Worm (Caenorhabditis elegans): ENCODE results near the gene ZK1055.7.
"Not testable (repeated sequence)": the region's sequence is repeated elsewhere in the genome, so short reads cannot be mapped to it uniquely, and the experiment has no call there.

ZK1055.7 gene

ce11 chrV:6602556-6603062, 2.6 kb downstream of the ZK1055.7 start, which contains the start of gene ZK1055.6:
TSS of gene ZK1055.6 (minus strand) at chrV:6602606.
- TF ChIP-seq nhr-2 (tag; optimal IDR thresholded peaks at IDR 0.05): no peak
- TF ChIP-seq elt-3 (tag; optimal IDR thresholded peaks at IDR 0.05): no peak
- no peak for TF ChIP-seq ceh-39 (tag; optimal IDR thresholded peaks at IDR 0.05)
- TF ChIP-seq sem-2 (GFP tag; optimal IDR thresholded peaks at IDR 0.05): no peak
- TF ChIP-seq unc-39 (tag; optimal IDR thresholded peaks at IDR 0.05): no peak
- no peak for TF ChIP-seq ztf-11 (tag; optimal IDR thresholded peaks at IDR 0.05)
- no peak for TF ChIP-seq nhr-12 (tag; optimal IDR thresholded peaks at IDR 0.05)
- TF ChIP-seq cnd-1 (tag; optimal IDR thresholded peaks at IDR 0.05): no peak
- no peak for TF ChIP-seq hlh-1 (tag; optimal IDR thresholded peaks at IDR 0.05)
- no peak for TF ChIP-seq elt-1 (tag; optimal IDR thresholded peaks at IDR 0.05; ENCODE audit: borderline replicate concordance, insufficient read depth)
- TF ChIP-seq pha-4 (tag; optimal IDR thresholded peaks at IDR 0.05): no peak
- TF ChIP-seq ham-2 (GFP tag; optimal IDR thresholded peaks at IDR 0.05): no peak
- no peak for TF ChIP-seq snpc-4 (tag; optimal IDR thresholded peaks at IDR 0.05)
- TF ChIP-seq bed-3 (GFP tag; optimal IDR thresholded peaks at IDR 0.05): no peak
- no peak for TF ChIP-seq nhr-237 (tag; optimal IDR thresholded peaks at IDR 0.05)
- TF ChIP-seq nhr-28 (tag; optimal IDR thresholded peaks at IDR 0.05): no peak

DNA sequence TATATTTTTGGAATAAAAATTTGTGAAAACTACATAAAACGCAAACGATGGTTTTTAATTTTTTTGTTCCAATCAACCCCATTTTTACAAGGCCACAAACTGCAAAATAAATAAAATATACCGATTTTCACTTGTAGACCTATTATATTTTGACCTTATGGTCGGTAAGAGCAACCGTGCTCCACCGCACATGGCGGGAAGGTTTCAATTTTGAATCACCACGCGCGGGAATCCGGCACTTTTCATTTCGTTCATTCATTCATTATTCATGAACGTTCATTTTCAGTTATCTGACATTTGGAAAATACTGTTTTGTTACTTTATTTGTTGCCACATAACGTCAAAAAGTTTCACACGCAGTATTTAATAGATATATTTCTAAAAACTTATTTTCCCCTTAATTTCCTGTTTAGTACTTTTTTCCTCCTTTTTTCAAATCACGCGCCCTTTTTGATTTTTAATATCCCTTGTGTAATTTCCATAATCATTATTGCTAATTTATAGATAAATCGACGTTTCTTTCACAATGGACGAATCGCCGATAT, 11.4 kb downstream of the ZK1055.7 start, which contains the start of gene hcp-1:
Gene hcp-1, plus strand, starts transcription at position 495 of the 545 bp plus-strand sequence.
- TF ChIP-seq unc-120 (tag; optimal IDR thresholded peaks at IDR 0.05; ENCODE audit: poor library complexity, severe bottlenecking) (no peak), nhr-2 (tag; optimal IDR thresholded peaks at IDR 0.05) (no peak), mep-1 (tag; optimal IDR thresholded peaks at IDR 0.05) (peak; percentile 39), bed-3 (GFP tag; optimal IDR thresholded peaks at IDR 0.05) (no peak), lin-32 (GFP tag; optimal IDR thresholded peaks at IDR 0.05) (no peak), hlh-1 (tag; optimal IDR thresholded peaks at IDR 0.05) (peak; percentile 32), elt-3 (tag; optimal IDR thresholded peaks at IDR 0.05) (no peak), blmp-1 (tag; optimal IDR thresholded peaks at IDR 0.05) (no peak), ceh-43 (GFP tag; optimal IDR thresholded peaks at IDR 0.05) (no peak), tbx-8 (GFP tag; optimal IDR thresholded peaks at IDR 0.05) (no peak), unc-62 (GFP tag; optimal IDR thresholded peaks at IDR 0.05) (no peak), ceh-83 (GFP tag; optimal IDR thresholded peaks at IDR 0.05) (no peak), unc-39 (tag; optimal IDR thresholded peaks at IDR 0.05) (no peak), flh-1 (GFP tag; optimal IDR thresholded peaks at IDR 0.05) (no peak), lin-13 (tag; optimal IDR thresholded peaks at IDR 0.05) (peak; percentile 2)

DNA sequence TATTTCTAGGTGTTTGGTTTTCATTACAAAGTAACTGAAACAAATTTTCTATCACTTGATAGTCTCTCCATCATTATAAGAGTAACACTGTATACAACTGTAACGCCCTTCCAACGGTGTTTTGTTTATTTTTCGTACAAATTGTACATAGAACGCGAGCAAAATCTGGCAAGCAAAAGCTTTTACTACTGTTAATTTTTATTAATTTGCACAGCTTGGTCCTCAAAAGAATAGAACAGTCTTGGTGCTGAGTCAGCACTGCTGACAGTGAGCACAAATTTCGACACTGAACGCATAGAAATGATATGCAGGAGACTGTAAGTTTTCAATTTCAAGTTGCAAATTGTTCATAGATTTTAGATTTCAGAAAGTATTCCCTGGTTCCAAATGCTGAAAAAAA, 14.9 kb downstream of the ZK1055.7 start, which contains the start of gene ZK1055.2:
Gene ZK1055.2, plus strand, starts transcription at position 301 of the 400 bp plus-strand sequence.
- no peak for TF ChIP-seq elt-1 (tag; optimal IDR thresholded peaks at IDR 0.05; ENCODE audit: borderline replicate concordance, insufficient read depth)
- TF ChIP-seq lin-13 (tag; optimal IDR thresholded peaks at IDR 0.05): no peak
- TF ChIP-seq bed-3 (GFP tag; optimal IDR thresholded peaks at IDR 0.05): no peak

DNA sequence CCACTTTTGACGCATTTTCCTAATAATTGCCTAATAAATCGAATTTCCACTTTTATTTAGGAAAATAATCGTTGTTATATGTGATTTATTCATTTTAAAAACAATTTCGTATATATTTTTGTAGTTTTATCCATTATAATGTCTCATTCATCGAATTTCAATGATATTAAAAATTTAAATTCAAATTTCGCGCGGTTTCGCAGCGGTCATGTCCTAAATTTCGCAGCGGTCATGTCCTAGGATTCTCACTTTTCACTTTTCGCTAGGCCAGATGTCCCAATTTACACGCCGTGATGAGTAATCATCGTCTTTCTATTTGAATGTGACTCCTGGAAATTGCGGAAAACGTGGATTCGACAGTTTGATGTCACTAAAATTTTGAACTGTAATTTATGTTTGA, 23.4 kb downstream of the ZK1055.7 start, which contains the start of gene ZK1055.4:
Gene ZK1055.4, plus strand, starts transcription at position 301 of the 400 bp plus-strand sequence.
- not testable (repeated sequence) for TF ChIP-seq ham-2 (GFP tag; optimal IDR thresholded peaks at IDR 0.05); M03D4.4 (tag; optimal IDR thresholded peaks at IDR 0.05); unc-39 (tag; optimal IDR thresholded peaks at IDR 0.05)

DNA sequence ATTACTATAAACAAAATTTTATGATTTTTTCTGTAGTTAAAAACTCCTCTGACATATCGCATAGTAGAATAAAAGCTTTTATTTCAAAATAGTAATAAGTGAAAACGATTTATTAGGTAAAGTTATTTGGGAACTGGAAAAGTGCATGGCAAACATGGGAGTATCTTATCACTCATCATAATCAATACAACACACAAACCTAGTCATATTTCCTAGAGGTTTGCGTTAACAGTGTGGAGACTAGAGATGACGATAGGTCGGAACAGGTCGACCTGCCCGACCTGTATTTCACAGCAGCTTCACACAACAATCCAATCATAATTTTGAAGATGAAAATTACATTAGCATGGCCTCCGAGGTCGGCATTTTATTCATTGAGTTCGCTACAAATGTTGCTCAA, 25.2 kb downstream of the ZK1055.7 start, which contains the start of gene EGAP9.3:
Gene EGAP9.3, minus strand, starts transcription at position 131 of the 400 bp plus-strand sequence.
- TF ChIP-seq lin-13 (tag; optimal IDR thresholded peaks at IDR 0.05) (no peak), M03D4.4 (tag; optimal IDR thresholded peaks at IDR 0.05) (no peak), mab-5 (tag; optimal IDR thresholded peaks at IDR 0.05) (no peak), tbx-8 (GFP tag; optimal IDR thresholded peaks at IDR 0.05) (no peak), flh-1 (GFP tag; optimal IDR thresholded peaks at IDR 0.05) (no peak)

ce11 chrV:6576567-6576966, 28.6 kb downstream of the ZK1055.7 start, which contains the start of gene EGAP9.4:
TSS of gene EGAP9.4 (plus strand) at chrV:6576867.
- TF ChIP-seq elt-1 (tag; optimal IDR thresholded peaks at IDR 0.05; ENCODE audit: borderline replicate concordance, insufficient read depth) (peak; percentile 28), unc-62 (GFP tag; optimal IDR thresholded peaks at IDR 0.05) (no peak)

Measured in whole organism, mixed stage, embryonic.